Worm (Caenorhabditis elegans): ENCODE measurements around the gene K03D3.5.

ce11 chrIV:16323373-16323772, 3.1 kb upstream of the K03D3.5 start, which contains the start of gene srz-104:
- no peak for TF ChIP-seq ama-1 (optimal IDR thresholded peaks at IDR 0.05)
- no peak for TF ChIP-seq pqm-1 (tag; optimal IDR thresholded peaks at IDR 0.05)
- no peak for TF ChIP-seq aha-1 (tag; optimal IDR thresholded peaks at IDR 0.05)
- TF ChIP-seq elt-3 (tag; optimal IDR thresholded peaks at IDR 0.05) = no peak
- no peak for TF ChIP-seq ces-1 (GFP tag; optimal IDR thresholded peaks at IDR 0.05)
- TF ChIP-seq rnt-1 (tag; optimal IDR thresholded peaks at IDR 0.05) = no peak
- no peak for TF ChIP-seq grh-1 (GFP tag; IDR thresholded peaks at IDR 0.05)
- TF ChIP-seq skn-1 (tag; optimal IDR thresholded peaks at IDR 0.05) = no peak
- TF ChIP-seq lin-15B (tag; optimal IDR thresholded peaks at IDR 0.05) = no peak
- TF ChIP-seq unc-62 (GFP tag; optimal IDR thresholded peaks at IDR 0.05) = no peak
- TF ChIP-seq elt-2 (tag; optimal IDR thresholded peaks at IDR 0.05) = no peak

Measured in whole organism, L1 larva.